Fruit fly (Drosophila melanogaster) whole organism, embryonic: ENCODE results near the gene Vm34Ca.

Experiments used
- Aef1 ChIP-seq: fragments of 200-800 bp; sonication (Bioruptor generic); IDR thresholded peaks from 3 replicates; pipeline ENCODE4 v1.3.6; 2022; ENCODE audit warnings: missing biosample characterization, missing genetic modification characterization
- Atf3 ChIP-seq: fragments of 200-800 bp; sonication (Bioruptor generic); optimal IDR thresholded peaks from 3 replicates; lab custom pipeline; 2016; ENCODE audit warnings: missing biosample characterization, missing genetic modification characterization
- BEAF-32 ChIP-seq: fragments of 200-800 bp; sonication (Bioruptor generic); optimal IDR thresholded peaks from 3 replicates; lab custom pipeline; 2017; ENCODE audit warnings: missing biosample characterization, missing genetic modification characterization, mild to moderate bottlenecking, moderate library complexity, missing genetic modification reagents
- Bteb2 ChIP-seq: fragments of 200-800 bp; sonication (Bioruptor generic); optimal IDR thresholded peaks from 2 replicates; lab custom pipeline; 2016; ENCODE audit warnings: missing biosample characterization, missing genetic modification characterization
- CG10209 ChIP-seq: fragments of 200-800 bp; sonication (Bioruptor generic); optimal IDR thresholded peaks from 3 replicates; lab custom pipeline; 2017; ENCODE audit warnings: missing biosample characterization, mild to moderate bottlenecking, missing genetic modification characterization, missing genetic modification reagents
- CG10431 ChIP-seq: fragments of 200-800 bp; sonication (Bioruptor generic); optimal IDR thresholded peaks from 3 replicates; lab custom pipeline; 2018; ENCODE audit warnings: missing biosample characterization, mild to moderate bottlenecking, missing genetic modification characterization
- CG11093 ChIP-seq: fragments of 200-800 bp; sonication (Bioruptor generic); IDR thresholded peaks from 3 replicates; pipeline ENCODE4 v1.3.6; 2022; ENCODE audit warnings: missing biosample characterization, missing genetic modification characterization
- CG12071 ChIP-seq: fragments of 200-800 bp; sonication (Bioruptor generic); optimal IDR thresholded peaks from 3 replicates; lab custom pipeline; 2018; ENCODE audit warnings: missing biosample characterization, mild to moderate bottlenecking, missing genetic modification characterization
- CG1603 ChIP-seq: fragments of 200-800 bp; sonication (Bioruptor generic); optimal IDR thresholded peaks from 2 replicates; lab custom pipeline; 2019; ENCODE audit warnings: missing biosample characterization, mild to moderate bottlenecking, missing genetic modification characterization, moderate library complexity
- CG17359 ChIP-seq: fragments of 200-800 bp; sonication (Bioruptor generic); optimal IDR thresholded peaks from 3 replicates; lab custom pipeline; 2018; ENCODE audit warnings: missing biosample characterization, mild to moderate bottlenecking, missing genetic modification characterization, moderate library complexity
- CG17912 ChIP-seq: fragments of 200-800 bp; sonication (Bioruptor generic); optimal IDR thresholded peaks from 2 replicates; lab custom pipeline; 2018; ENCODE audit warnings: missing biosample characterization, mild to moderate bottlenecking, missing genetic modification characterization
- CG18011 ChIP-seq: fragments of 200-800 bp; sonication (Bioruptor generic); optimal IDR thresholded peaks from 2 replicates; lab custom pipeline; 2017; ENCODE audit warnings: missing biosample characterization, missing genetic modification characterization, mild to moderate bottlenecking, moderate library complexity, missing genotype
- CG31224 ChIP-seq: fragments of 200-800 bp; sonication (Bioruptor generic); IDR thresholded peaks from 2 replicates; pipeline ENCODE4 v1.3.6; 2022; ENCODE audit warnings: missing biosample characterization, missing genetic modification characterization
- CG4360 ChIP-seq: fragments of 200-800 bp; sonication (Bioruptor generic); IDR thresholded peaks from 2 replicates; pipeline ENCODE4 v1.3.6; 2022; ENCODE audit warnings: missing biosample characterization, missing genetic modification characterization
- CG4707 ChIP-seq: fragments of 200-800 bp; sonication (Bioruptor generic); optimal IDR thresholded peaks from 2 replicates; lab custom pipeline; 2018; ENCODE audit warnings: missing biosample characterization, mild to moderate bottlenecking, missing genetic modification characterization, moderate library complexity
- CG4820 ChIP-seq: fragments of 200-800 bp; sonication (Bioruptor generic); optimal IDR thresholded peaks from 3 replicates; lab custom pipeline; 2016; ENCODE audit warnings: missing biosample characterization, missing genetic modification characterization
- CG5180 ChIP-seq: fragments of 200-800 bp; sonication (Bioruptor generic); optimal IDR thresholded peaks from 3 replicates; lab custom pipeline; 2017; ENCODE audit warnings: missing biosample characterization, missing genetic modification characterization, mild to moderate bottlenecking, moderate library complexity, missing genetic modification reagents
- CG6175 ChIP-seq: fragments of 200-800 bp; sonication (Bioruptor generic); IDR thresholded peaks from 3 replicates; pipeline ENCODE4 v1.3.6; 2022; ENCODE audit warnings: missing biosample characterization, missing genetic modification characterization
- CG6854 ChIP-seq: fragments of 200-800 bp; sonication (Bioruptor generic); optimal IDR thresholded peaks from 3 replicates; lab custom pipeline; 2017; ENCODE audit warnings: missing biosample characterization, mild to moderate bottlenecking, missing genetic modification characterization
- CG7357 ChIP-seq: fragments of 200-800 bp; sonication (Bioruptor generic); IDR thresholded peaks from 3 replicates; pipeline ENCODE4 v1.3.6; 2022; ENCODE audit warnings: missing biosample characterization, missing genetic modification characterization
- CG7963 ChIP-seq: fragments of 200-800 bp; sonication (Bioruptor generic); IDR thresholded peaks from 3 replicates; pipeline ENCODE4 v1.3.6; 2022; ENCODE audit warnings: missing biosample characterization, missing genetic modification characterization; ENCODE audit not compliant: partially characterized antibody
- CG9932 ChIP-seq: fragments of 200-800 bp; sonication (Bioruptor generic); IDR thresholded peaks from 2 replicates; pipeline ENCODE4 v1.3.6; 2022; ENCODE audit warnings: missing biosample characterization, missing genetic modification characterization
- Dip2 ChIP-seq: fragments of 200-800 bp; sonication (Bioruptor generic); IDR thresholded peaks from 2 replicates; pipeline ENCODE4 v1.3.6; 2022; ENCODE audit warnings: missing biosample characterization, missing genetic modification characterization
- Dp ChIP-seq: fragments of 200-800 bp; sonication (Bioruptor generic); optimal IDR thresholded peaks from 2 replicates; lab custom pipeline; 2018; ENCODE audit warnings: missing biosample characterization, mild to moderate bottlenecking, missing genetic modification characterization, moderate library complexity
- Gsc ChIP-seq: fragments of 200-800 bp; sonication (Bioruptor generic); IDR thresholded peaks from 2 replicates; pipeline ENCODE4 v1.3.6; 2022; ENCODE audit warnings: missing biosample characterization, missing genetic modification characterization
- Pdp1 ChIP-seq, 2 experiments: fragments of 200-800 bp; sonication (Bioruptor generic); optimal IDR thresholded peaks; 3 replicates each; lab custom pipeline; 2016; ENCODE audit warnings: missing biosample characterization in 2 of 2, missing genetic modification characterization in 2 of 2, mild to moderate bottlenecking in 1 of 2, moderate library complexity in 1 of 2
- ara ChIP-seq: fragments of 200-800 bp; sonication (Bioruptor generic); IDR thresholded peaks from 2 replicates; pipeline ENCODE4 v1.3.6; 2022; ENCODE audit warnings: missing biosample characterization, missing genetic modification characterization
- ash1 ChIP-seq: fragments of 200-800 bp; sonication (Bioruptor generic); optimal IDR thresholded peaks from 2 replicates; lab custom pipeline; 2018; ENCODE audit warnings: missing biosample characterization, mild to moderate bottlenecking, missing genetic modification characterization
- az2 ChIP-seq: fragments of 200-800 bp; sonication (Bioruptor generic); optimal IDR thresholded peaks from 3 replicates; lab custom pipeline; 2016; ENCODE audit warnings: missing biosample characterization, missing genetic modification characterization
- bsh ChIP-seq, 2 experiments: fragments of 200-800 bp; sonication (Bioruptor generic); optimal IDR thresholded peaks; 2 replicates each; lab custom pipeline; 2017 to 2018; ENCODE audit warnings: mild to moderate bottlenecking in 2 of 2, missing biosample characterization in 2 of 2, missing genetic modification characterization in 2 of 2, moderate library complexity in 1 of 2
- chif ChIP-seq, 2 experiments: fragments of 200-800 bp; sonication (Bioruptor generic); optimal IDR thresholded peaks; 3 replicates each; lab custom pipeline; 2016; ENCODE audit warnings: missing biosample characterization in 2 of 2, missing genetic modification characterization in 2 of 2
- ci ChIP-seq: fragments of 200-800 bp; sonication (Bioruptor generic); IDR thresholded peaks from 3 replicates; pipeline ENCODE4 v1.3.6; 2022; ENCODE audit warnings: missing biosample characterization, missing genetic modification characterization
- crc ChIP-seq: fragments of 200-800 bp; sonication (Bioruptor generic); optimal IDR thresholded peaks from 2 replicates; lab custom pipeline; 2016; ENCODE audit warnings: missing biosample characterization, missing genetic modification characterization
- dmrt11E ChIP-seq: fragments of 200-800 bp; sonication (Bioruptor generic); optimal IDR thresholded peaks from 3 replicates; lab custom pipeline; 2018; ENCODE audit warnings: missing biosample characterization, mild to moderate bottlenecking, missing genetic modification characterization, moderate library complexity
- dysf ChIP-seq: fragments of 200-800 bp; sonication (Bioruptor generic); IDR thresholded peaks from 3 replicates; pipeline ENCODE4 v1.3.6; 2022; ENCODE audit warnings: missing biosample characterization, missing genetic modification characterization
- hb ChIP-seq: fragments of 200-800 bp; sonication (Bioruptor generic); IDR thresholded peaks from 3 replicates; pipeline ENCODE4 v1.3.6; 2022; ENCODE audit warnings: missing biosample characterization, missing genetic modification characterization; ENCODE audit not compliant: partially characterized antibody
- jigr1 ChIP-seq: fragments of 200-800 bp; sonication (Bioruptor generic); IDR thresholded peaks from 3 replicates; pipeline ENCODE4 v1.3.6; 2022; ENCODE audit warnings: missing biosample characterization, missing genetic modification characterization
- kah ChIP-seq: fragments of 200-800 bp; sonication (Bioruptor generic); optimal IDR thresholded peaks from 2 replicates; lab custom pipeline; 2018; ENCODE audit warnings: missing biosample characterization, mild to moderate bottlenecking, missing genetic modification characterization
- luna ChIP-seq: fragments of 200-800 bp; sonication (Bioruptor generic); optimal IDR thresholded peaks from 2 replicates; lab custom pipeline; 2016; ENCODE audit warnings: missing biosample characterization, missing genetic modification characterization
- onecut ChIP-seq: fragments of 200-800 bp; sonication (Bioruptor generic); IDR thresholded peaks from 2 replicates; pipeline ENCODE4 v1.3.6; 2022; ENCODE audit warnings: missing biosample characterization, missing genetic modification characterization
- pho ChIP-seq: fragments of 200-800 bp; sonication (Bioruptor generic); optimal IDR thresholded peaks from 2 replicates; lab custom pipeline; 2016; ENCODE audit warnings: missing biosample characterization, missing genetic modification characterization
- pros ChIP-seq: fragments of 200-800 bp; sonication (Bioruptor generic); optimal IDR thresholded peaks from 3 replicates; lab custom pipeline; 2019; ENCODE audit warnings: missing biosample characterization, mild to moderate bottlenecking, missing genetic modification characterization, moderate library complexity
- pum ChIP-seq: fragments of 200-800 bp; sonication (Bioruptor generic); optimal IDR thresholded peaks from 2 replicates; lab custom pipeline; 2016; ENCODE audit warnings: missing biosample characterization, missing genetic modification characterization
- schlank ChIP-seq: fragments of 200-800 bp; sonication (Bioruptor generic); optimal IDR thresholded peaks from 2 replicates; lab custom pipeline; 2018; ENCODE audit warnings: missing biosample characterization, mild to moderate bottlenecking, missing genetic modification characterization
- sima ChIP-seq: fragments of 200-800 bp; sonication (Bioruptor generic); optimal IDR thresholded peaks from 2 replicates; lab custom pipeline; 2016; ENCODE audit warnings: missing biosample characterization, missing genetic modification characterization
- slbo ChIP-seq: fragments of 200-800 bp; sonication (Bioruptor generic); IDR thresholded peaks from 2 replicates; pipeline ENCODE4 v1.3.6; 2022; ENCODE audit warnings: missing biosample characterization, missing genetic modification characterization
- sug ChIP-seq: fragments of 200-800 bp; optimal IDR thresholded peaks from 2 replicates; lab custom pipeline; 2019; ENCODE audit warnings: missing biosample characterization, mild to moderate bottlenecking, missing genetic modification characterization, moderate library complexity
- tll ChIP-seq, 2 experiments: fragments of 200-800 bp in 1 of 2; fragments of >200 bp in 1 of 2; sonication (Bioruptor generic) in 1 of 2; optimal IDR thresholded peaks; 2 replicates each; lab custom pipeline; 2017 to 2019; ENCODE audit warnings: missing biosample characterization in 2 of 2, missing genetic modification characterization in 2 of 2, mild to moderate bottlenecking in 1 of 2, moderate library complexity in 1 of 2
- toy ChIP-seq: fragments of 200-800 bp; sonication (Bioruptor generic); IDR thresholded peaks from 2 replicates; pipeline ENCODE4 v1.3.6; 2022; ENCODE audit warnings: missing biosample characterization, missing genetic modification characterization
- zfh2 ChIP-seq: fragments of 200-800 bp; sonication (Bioruptor generic); optimal IDR thresholded peaks from 2 replicates; lab custom pipeline; 2016; ENCODE audit warnings: missing biosample characterization, missing genetic modification characterization

The Vm34Ca gene

DNA sequence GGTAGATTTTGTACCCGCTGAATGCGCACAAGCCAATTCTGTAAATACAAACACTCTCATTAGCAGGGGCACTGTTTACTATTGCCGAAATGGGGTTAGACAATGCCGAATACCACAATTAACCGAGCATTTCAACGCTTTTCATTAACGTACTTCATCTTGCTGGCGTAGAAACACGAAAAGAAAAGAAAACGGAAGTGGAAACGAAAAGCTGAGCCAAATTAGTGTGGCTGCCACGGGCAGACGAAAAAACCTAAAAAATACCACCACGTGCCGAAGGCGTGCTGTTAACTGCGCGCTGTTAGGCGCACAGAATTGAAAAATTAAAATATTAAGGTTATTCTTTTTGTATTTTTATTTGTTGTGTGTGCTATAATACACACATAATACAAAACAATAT, 16.5 kb downstream of the Vm34Ca start, which contains the start of gene RpL24 (continued):
- TF ChIP-seq sima (GFP tag; lab: Kevin White, UChicago) (peak; percentile 90), az2 (GFP tag; lab: Kevin White, UChicago) (peak; percentile 82), toy (GFP tag; lab: Robert Waterston, UW) (peak; percentile 71; the same call in 1 of the 2 replicates), Bteb2 (GFP tag; lab: Kevin White, UChicago) (peak; percentile 86), CG4707 (GFP tag; lab: Kevin White, UChicago) (peak; percentile 91), Atf3 (GFP tag; lab: Kevin White, UChicago) (peak; percentile 72), CG5180 (GFP tag; lab: Kevin White, UChicago) (peak; percentile 80), Dp (peak; percentile 54), CG1603 (peak; percentile 85), CG6175 (GFP tag; lab: Robert Waterston, UW) (peak; percentile 84; the same call in 2 of the 3 replicates), bsh (GFP tag; optimal IDR thresholded peaks at IDR 0.05; lab: Kevin White, UChicago) (peak; percentile 74 to 84), Dip2 (GFP tag; lab: Robert Waterston, UW) (no peak), CG31224 (GFP tag; lab: Robert Waterston, UW) (peak; percentile 76), pho (GFP tag; lab: Kevin White, UChicago) (peak; percentile 79), tll (GFP tag; optimal IDR thresholded peaks at IDR 0.05; lab: Kevin White, UChicago) (peak in 1 of 2 experiments; percentile 17), BEAF-32 (GFP tag; lab: Kevin White, UChicago) (peak; percentile 36), ci (GFP tag; lab: Robert Waterston, UW) (peak; percentile 99), ara (peak; percentile 71; the same call in 1 of the 2 replicates), dmrt11E (tag; lab: Kevin White, UChicago) (peak; percentile 84), ash1 (peak; percentile 94), CG17912 (GFP tag; lab: Kevin White, UChicago) (peak; percentile 97), CG9932 (GFP tag; lab: Robert Waterston, UW) (peak; percentile 75), Pdp1 (GFP tag; optimal IDR thresholded peaks at IDR 0.05; lab: Kevin White, UChicago) (peak; percentile 80 to 87), pros (no peak), crc (peak; percentile 68), CG7963 (GFP tag; lab: Robert Waterston, UW) (no peak), CG7357 (GFP tag; lab: Robert Waterston, UW) (peak; percentile 37; the same call in 1 of the 3 replicates), chif (GFP tag; optimal IDR thresholded peaks at IDR 0.05; lab: Kevin White, UChicago) (peak; percentile 80 to 91), CG18011 (GFP tag; lab: Kevin White, UChicago) (peak; percentile 83), CG12071 (GFP tag; lab: Kevin White, UChicago) (peak; percentile 96), kah (GFP tag; lab: Kevin White, UChicago) (peak; percentile 92), CG11093 (GFP tag; lab: Robert Waterston, UW) (no peak; the same call in 2 of the 3 replicates), schlank (tag; lab: Kevin White, UChicago) (peak; percentile 94), hb (GFP tag; lab: Robert Waterston, UW) (no peak), CG10431 (GFP tag; lab: Kevin White, UChicago) (peak; percentile 93), CG4820 (GFP tag; lab: Kevin White, UChicago) (peak; percentile 69), onecut (GFP tag; lab: Robert Waterston, UW) (peak; percentile 94), CG4360 (GFP tag; lab: Robert Waterston, UW) (peak; percentile 46), CG10209 (GFP tag; lab: Kevin White, UChicago) (peak; percentile 91), Aef1 (GFP tag; lab: Robert Waterston, UW) (peak; percentile 54; the same call in 2 of the 3 replicates), CG17359 (tag; lab: Kevin White, UChicago) (peak; percentile 92), slbo (GFP tag; lab: Robert Waterston, UW) (peak; percentile 75), pum (peak; percentile 59), jigr1 (GFP tag; lab: Robert Waterston, UW) (no peak), dysf (GFP tag; lab: Robert Waterston, UW) (peak; percentile 82), Gsc (GFP tag; lab: Robert Waterston, UW) (no peak), zfh2 (GFP tag; lab: Kevin White, UChicago) (peak; percentile 69), luna (GFP tag; lab: Kevin White, UChicago) (peak; percentile 92), sug (peak; percentile 87), CG6854 (GFP tag; lab: Kevin White, UChicago) (peak; percentile 95)
